Fruit fly (Drosophila melanogaster) whole organism, wandering third instar larva: ENCODE data around the gene RhoGAP71E.

Experiments
- Jra ChIP-seq: sonication (Bioruptor generic); optimal IDR thresholded peaks from 2 replicates; lab custom pipeline; 2016; ENCODE audit warnings: missing biosample characterization, missing genetic modification characterization
- Myc ChIP-seq: fragments of >200 bp; optimal IDR thresholded peaks from 2 replicates; lab custom pipeline; 2017
- OdsH ChIP-seq: fragments of 200-800 bp; sonication (Bioruptor generic); optimal IDR thresholded peaks from 2 replicates; lab custom pipeline; 2016; ENCODE audit warnings: missing biosample characterization, mild to moderate bottlenecking, missing genetic modification characterization
- Rel ChIP-seq, 2 experiments: fragments of 200-800 bp; sonication (Bioruptor generic) in 1 of 2; optimal IDR thresholded peaks; 2 replicates in 1 of 2; 3 replicates in 1 of 2; lab custom pipeline; 2016 to 2019; ENCODE audit warnings: mild to moderate bottlenecking in 2 of 2, missing biosample characterization in 2 of 2, missing genetic modification characterization in 2 of 2, moderate library complexity in 1 of 2
- br ChIP-seq: fragments of 200-800 bp; sonication (Bioruptor generic); optimal IDR thresholded peaks from 2 replicates; lab custom pipeline; 2016; ENCODE audit warnings: missing biosample characterization, missing genetic modification characterization
- fru ChIP-seq: fragments of 200-800 bp; sonication (Bioruptor generic); optimal IDR thresholded peaks from 3 replicates; lab custom pipeline; 2016; ENCODE audit warnings: missing biosample characterization, mild to moderate bottlenecking, missing genetic modification characterization
- h ChIP-seq: fragments of 200-800 bp; sonication (Bioruptor generic); optimal IDR thresholded peaks from 3 replicates; lab custom pipeline; 2016; ENCODE audit warnings: missing biosample characterization, mild to moderate bottlenecking, missing genetic modification characterization
- psq ChIP-seq: fragments of 200-800 bp; sonication (Bioruptor generic); optimal IDR thresholded peaks from 3 replicates; lab custom pipeline; 2017; ENCODE audit warnings: missing biosample characterization, mild to moderate bottlenecking, missing genetic modification characterization, moderate library complexity
- sv ChIP-seq: fragments of 200-800 bp; sonication (Bioruptor generic); optimal IDR thresholded peaks from 3 replicates; lab custom pipeline; 2016; ENCODE audit warnings: missing biosample characterization, missing genetic modification characterization
- usp ChIP-seq: fragments of >200 bp; optimal IDR thresholded peaks from 2 replicates; lab custom pipeline; 2017; ENCODE audit warnings: missing biosample characterization, missing genetic modification characterization

dm6 chr3L:15634368-15635075 is 45.9 kb downstream of the RhoGAP71E start:
- TF ChIP-seq h, result no peak
- TF ChIP-seq Rel (GFP tag; optimal IDR thresholded peaks at IDR 0.05; lab: Kevin White, UChicago), result no peak
- no peak for TF ChIP-seq Rel (tag; optimal IDR thresholded peaks at IDR 0.05; lab: Kevin White, UChicago)
- no peak for TF ChIP-seq fru (GFP tag; lab: Kevin White, UChicago)
- no peak for TF ChIP-seq sv (GFP tag; lab: Kevin White, UChicago)
- no peak for TF ChIP-seq usp (GFP tag; lab: Kevin White, UChicago)
- no peak for TF ChIP-seq Myc
- no peak for TF ChIP-seq psq
- TF ChIP-seq OdsH (GFP tag; lab: Kevin White, UChicago), result no peak
- TF ChIP-seq Jra (GFP tag; lab: Kevin White, UChicago), result no peak
- no peak for TF ChIP-seq br (GFP tag; lab: Kevin White, UChicago)
